Fruit fly (Drosophila melanogaster) whole organism, embryonic: Measurements from ENCODE around the gene MCU.

Experiments
- ATbp ChIP-seq: fragments of 200-800 bp; sonication (Bioruptor generic); optimal IDR thresholded peaks from 2 replicates; lab custom pipeline; 2017; ENCODE audit warnings: missing biosample characterization, mild to moderate bottlenecking, missing genetic modification characterization, missing genetic modification reagents
- Abd-B ChIP-seq: fragments of 200-800 bp; sonication (Bioruptor generic); optimal IDR thresholded peaks from 2 replicates; lab custom pipeline; 2018; ENCODE audit warnings: missing biosample characterization, mild to moderate bottlenecking, missing genetic modification characterization, moderate library complexity
- CG10543 ChIP-seq: fragments of 200-800 bp; sonication (Bioruptor generic); optimal IDR thresholded peaks from 3 replicates; lab custom pipeline; 2017; ENCODE audit warnings: missing biosample characterization, mild to moderate bottlenecking, missing genetic modification characterization, moderate library complexity
- CG10959 ChIP-seq: fragments of 200-800 bp; sonication (Bioruptor generic); IDR thresholded peaks from 2 replicates; pipeline ENCODE4 v1.3.6; 2022; ENCODE audit warnings: missing biosample characterization, missing genetic modification characterization
- CG11093 ChIP-seq: fragments of 200-800 bp; sonication (Bioruptor generic); IDR thresholded peaks from 3 replicates; pipeline ENCODE4 v1.3.6; 2022; ENCODE audit warnings: missing biosample characterization, missing genetic modification characterization
- CG1233 ChIP-seq: fragments of 200-800 bp; sonication (Bioruptor generic); optimal IDR thresholded peaks from 4 replicates; lab custom pipeline; 2018; ENCODE audit warnings: missing biosample characterization, mild to moderate bottlenecking, missing genetic modification characterization
- CG16863 ChIP-seq: fragments of 200-800 bp; sonication (Bioruptor generic); optimal IDR thresholded peaks from 3 replicates; lab custom pipeline; 2016; ENCODE audit warnings: missing biosample characterization, missing genetic modification characterization
- CG17186 ChIP-seq: fragments of 200-800 bp; sonication (Bioruptor generic); optimal IDR thresholded peaks from 3 replicates; lab custom pipeline; 2017; ENCODE audit warnings: missing biosample characterization, missing genetic modification reagents, missing genetic modification characterization
- CG17802 ChIP-seq: fragments of 200-800 bp; sonication (Bioruptor generic); optimal IDR thresholded peaks from 2 replicates; lab custom pipeline; 2018; ENCODE audit warnings: missing biosample characterization, mild to moderate bottlenecking, missing genetic modification characterization, moderate library complexity
- CG32532 ChIP-seq: fragments of 200-800 bp; sonication (Bioruptor generic); IDR thresholded peaks from 2 replicates; pipeline ENCODE4 v1.3.6; 2022; ENCODE audit warnings: missing biosample characterization, missing genetic modification characterization
- CG42726 ChIP-seq: fragments of 200-800 bp; sonication (Bioruptor generic); IDR thresholded peaks from 2 replicates; pipeline ENCODE4 v1.3.6; 2022; ENCODE audit warnings: missing biosample characterization, missing genetic modification characterization; ENCODE audit not compliant: partially characterized antibody
- CG4424 ChIP-seq: fragments of 200-800 bp; sonication (Bioruptor generic); optimal IDR thresholded peaks from 3 replicates; lab custom pipeline; 2016; ENCODE audit warnings: missing biosample characterization, missing genetic modification characterization
- CG6254 ChIP-seq: fragments of 200-800 bp; sonication (Bioruptor generic); optimal IDR thresholded peaks from 3 replicates; lab custom pipeline; 2017; ENCODE audit warnings: mild to moderate bottlenecking, missing biosample characterization, missing genetic modification reagents, missing genetic modification characterization
- CG6654 ChIP-seq: fragments of 200-800 bp; sonication (Bioruptor generic); optimal IDR thresholded peaks from 2 replicates; lab custom pipeline; 2017; ENCODE audit warnings: missing biosample characterization, mild to moderate bottlenecking, missing genetic modification characterization
- CG7556 ChIP-seq: fragments of 200-800 bp; sonication (Bioruptor generic); optimal IDR thresholded peaks from 2 replicates; lab custom pipeline; 2017; ENCODE audit warnings: missing biosample characterization, mild to moderate bottlenecking, missing genetic modification characterization
- CG7963 ChIP-seq: fragments of 200-800 bp; sonication (Bioruptor generic); IDR thresholded peaks from 3 replicates; pipeline ENCODE4 v1.3.6; 2022; ENCODE audit warnings: missing biosample characterization, missing genetic modification characterization; ENCODE audit not compliant: partially characterized antibody
- CG8089 ChIP-seq: fragments of 200-800 bp; sonication (Bioruptor generic); optimal IDR thresholded peaks from 3 replicates; lab custom pipeline; 2016; ENCODE audit warnings: missing biosample characterization, missing genetic modification characterization
- D19A ChIP-seq: fragments of 200-800 bp; optimal IDR thresholded peaks from 3 replicates; lab custom pipeline; 2019; ENCODE audit warnings: missing biosample characterization, mild to moderate bottlenecking, missing genetic modification characterization, moderate library complexity
- Eip74EF ChIP-seq, 2 experiments: fragments of 200-800 bp in 1 of 2; fragments of >200 bp in 1 of 2; sonication (Bioruptor generic) in 1 of 2; optimal IDR thresholded peaks; 2 replicates each; lab custom pipeline; 2017 to 2019; ENCODE audit warnings: missing biosample characterization in 2 of 2, missing genetic modification characterization in 2 of 2, mild to moderate bottlenecking in 1 of 2, moderate library complexity in 1 of 2
- Ets97D ChIP-seq: fragments of 200-800 bp; sonication (Bioruptor generic); optimal IDR thresholded peaks from 3 replicates; lab custom pipeline; 2016; ENCODE audit warnings: missing biosample characterization, missing genetic modification characterization
- Gug ChIP-seq: fragments of 200-800 bp; sonication (Bioruptor generic); IDR thresholded peaks from 4 replicates; pipeline ENCODE4 v1.3.6; 2022; ENCODE audit warnings: missing biosample characterization, missing genetic modification characterization
- H15 ChIP-seq: fragments of 200-800 bp; sonication (Bioruptor generic); IDR thresholded peaks from 3 replicates; pipeline ENCODE4 v1.3.6; 2022; ENCODE audit warnings: missing biosample characterization, missing genetic modification characterization
- Hand ChIP-seq: fragments of 200-800 bp; sonication (Bioruptor generic); optimal IDR thresholded peaks from 2 replicates; lab custom pipeline; 2017; ENCODE audit warnings: mild to moderate bottlenecking, missing biosample characterization, missing genetic modification reagents, missing genetic modification characterization
- Mrtf ChIP-seq: fragments of 200-800 bp; sonication (Bioruptor generic); IDR thresholded peaks from 3 replicates; pipeline ENCODE4 v1.3.6; 2022; ENCODE audit warnings: missing biosample characterization, missing genetic modification characterization
- Scr ChIP-seq: fragments of 200-800 bp; sonication (Bioruptor generic); IDR thresholded peaks from 2 replicates; pipeline ENCODE4 v1.3.6; 2022; ENCODE audit warnings: missing biosample characterization, missing genetic modification characterization; ENCODE audit not compliant: partially characterized antibody
- Sox102F ChIP-seq: fragments of 200-800 bp; sonication (Bioruptor generic); optimal IDR thresholded peaks from 2 replicates; lab custom pipeline; 2018; ENCODE audit warnings: missing biosample characterization, mild to moderate bottlenecking, missing genetic modification characterization, moderate library complexity
- TFAM ChIP-seq: fragments of 200-800 bp; sonication (Bioruptor generic); optimal IDR thresholded peaks from 2 replicates; lab custom pipeline; 2017; ENCODE audit warnings: missing biosample characterization, missing genetic modification characterization, inconsistent platforms
- Vsx1 ChIP-seq: fragments of 200-800 bp; sonication (Bioruptor generic); optimal IDR thresholded peaks from 2 replicates; lab custom pipeline; 2017; ENCODE audit warnings: missing biosample characterization, mild to moderate bottlenecking, missing genetic modification characterization, missing genetic modification reagents
- abd-A ChIP-seq: fragments of 200-800 bp; sonication (Bioruptor generic); optimal IDR thresholded peaks from 3 replicates; lab custom pipeline; 2019; ENCODE audit warnings: missing biosample characterization, mild to moderate bottlenecking, missing genetic modification characterization, moderate library complexity
- bsh ChIP-seq, 2 experiments: fragments of 200-800 bp; sonication (Bioruptor generic); optimal IDR thresholded peaks; 2 replicates each; lab custom pipeline; 2017 to 2018; ENCODE audit warnings: mild to moderate bottlenecking in 2 of 2, missing biosample characterization in 2 of 2, missing genetic modification characterization in 2 of 2, moderate library complexity in 1 of 2
- croc ChIP-seq: fragments of 200-800 bp; sonication (Bioruptor generic); conservative IDR thresholded peaks from 3 replicates; pipeline ENCODE4 v1.3.6; 2022; ENCODE audit warnings: missing biosample characterization, missing genetic modification characterization
- dysf ChIP-seq: fragments of 200-800 bp; sonication (Bioruptor generic); IDR thresholded peaks from 3 replicates; pipeline ENCODE4 v1.3.6; 2022; ENCODE audit warnings: missing biosample characterization, missing genetic modification characterization
- ewg ChIP-seq: fragments of 200-800 bp; sonication (Bioruptor generic); optimal IDR thresholded peaks from 3 replicates; lab custom pipeline; 2017; ENCODE audit warnings: mild to moderate bottlenecking, missing biosample characterization, missing genetic modification reagents, missing genetic modification characterization
- gem ChIP-seq: fragments of 200-800 bp; sonication (Bioruptor generic); optimal IDR thresholded peaks from 2 replicates; lab custom pipeline; 2019; ENCODE audit warnings: missing biosample characterization, mild to moderate bottlenecking, missing genetic modification characterization, moderate library complexity
- gsb ChIP-seq: fragments of 200-800 bp; sonication (Bioruptor generic); IDR thresholded peaks from 2 replicates; pipeline ENCODE4 v1.3.6; 2022; ENCODE audit warnings: missing biosample characterization, missing genetic modification characterization
- her ChIP-seq: fragments of 200-800 bp; sonication (Bioruptor generic); optimal IDR thresholded peaks from 2 replicates; lab custom pipeline; 2016; ENCODE audit warnings: missing biosample characterization, missing genetic modification characterization
- hkb ChIP-seq, 2 experiments: fragments of 200-800 bp in 1 of 2; fragments of >200 bp in 1 of 2; sonication (Bioruptor generic) in 1 of 2; IDR thresholded peaks in 1 of 2; optimal IDR thresholded peaks in 1 of 2; 2 replicates each; pipeline versions ENCODE4 v1.3.6 to Lab custom; 2017 to 2022; ENCODE audit warnings: missing biosample characterization in 1 of 2, missing genetic modification characterization in 1 of 2
- nerfin-2 ChIP-seq: fragments of 200-800 bp; sonication (Bioruptor generic); IDR thresholded peaks from 2 replicates; pipeline ENCODE4 v1.3.6; 2022; ENCODE audit warnings: missing biosample characterization, missing genetic modification characterization; ENCODE audit not compliant: partially characterized antibody
- phol ChIP-seq: fragments of 200-800 bp; sonication (Bioruptor generic); optimal IDR thresholded peaks from 3 replicates; lab custom pipeline; 2018; ENCODE audit warnings: missing biosample characterization, mild to moderate bottlenecking, missing genetic modification characterization, moderate library complexity
- run ChIP-seq: fragments of 200-800 bp; sonication (Bioruptor generic); optimal IDR thresholded peaks from 3 replicates; lab custom pipeline; 2018; ENCODE audit warnings: missing biosample characterization, mild to moderate bottlenecking, missing genetic modification characterization
- seq ChIP-seq: fragments of 200-800 bp; sonication (Bioruptor generic); IDR thresholded peaks from 2 replicates; pipeline ENCODE4 v1.3.6; 2022; ENCODE audit warnings: missing biosample characterization, missing genetic modification characterization
- sima ChIP-seq: fragments of 200-800 bp; sonication (Bioruptor generic); optimal IDR thresholded peaks from 2 replicates; lab custom pipeline; 2016; ENCODE audit warnings: missing biosample characterization, missing genetic modification characterization
- slou ChIP-seq: fragments of 200-800 bp; sonication (Bioruptor generic); optimal IDR thresholded peaks from 3 replicates; lab custom pipeline; 2016; ENCODE audit warnings: missing biosample characterization, missing genetic modification characterization
- sqz ChIP-seq: fragments of 200-800 bp; sonication (Bioruptor generic); optimal IDR thresholded peaks from 3 replicates; lab custom pipeline; 2018; ENCODE audit warnings: missing biosample characterization, mild to moderate bottlenecking, missing genetic modification characterization
- tll ChIP-seq, 2 experiments: fragments of 200-800 bp in 1 of 2; fragments of >200 bp in 1 of 2; sonication (Bioruptor generic) in 1 of 2; optimal IDR thresholded peaks; 2 replicates each; lab custom pipeline; 2017 to 2019; ENCODE audit warnings: missing biosample characterization in 2 of 2, missing genetic modification characterization in 2 of 2, mild to moderate bottlenecking in 1 of 2, moderate library complexity in 1 of 2
- tup ChIP-seq: fragments of 200-800 bp; sonication (Bioruptor generic); optimal IDR thresholded peaks from 2 replicates; lab custom pipeline; 2016; ENCODE audit warnings: missing biosample characterization, mild to moderate bottlenecking, missing genetic modification characterization, moderate library complexity
- zfh1 ChIP-seq: fragments of 200-800 bp; sonication (Bioruptor generic); IDR thresholded peaks from 3 replicates; pipeline ENCODE4 v1.3.6; 2022; ENCODE audit warnings: missing biosample characterization, missing genetic modification characterization

MCU gene

dm6 chr3L:6550178-6550977, at the start of gene MCU (continued):
- TF ChIP-seq Mrtf (GFP tag; lab: Robert Waterston, UW) (no peak), Vsx1 (GFP tag; lab: Kevin White, UChicago) (no peak), D19A (peak; percentile 6), CG4424 (GFP tag; lab: Kevin White, UChicago) (no peak), CG7963 (GFP tag; lab: Robert Waterston, UW) (peak; percentile 87), Sox102F (GFP tag; lab: Kevin White, UChicago) (no peak), CG6654 (GFP tag; lab: Kevin White, UChicago) (no peak), CG11093 (GFP tag; lab: Robert Waterston, UW) (no peak), Ets97D (GFP tag; lab: Kevin White, UChicago) (peak; percentile 61), CG32532 (GFP tag; lab: Robert Waterston, UW) (peak; percentile 47), dysf (GFP tag; lab: Robert Waterston, UW) (no peak), Scr (GFP tag; lab: Robert Waterston, UW) (peak; percentile 95), CG8089 (GFP tag; lab: Kevin White, UChicago) (no peak), slou (GFP tag; lab: Kevin White, UChicago) (no peak), nerfin-2 (GFP tag; lab: Robert Waterston, UW) (peak; percentile 91), CG17802 (no peak), hkb (optimal IDR thresholded peaks at IDR 0.05; lab: Kevin White, UChicago) (peak; percentile 50), hkb (GFP tag; IDR thresholded peaks at IDR 0.05; lab: Robert Waterston, UW) (no peak), Abd-B (peak; percentile 52), CG17186 (GFP tag; lab: Kevin White, UChicago) (peak; percentile 91), CG10543 (no peak), sqz (GFP tag; lab: Kevin White, UChicago) (no peak), tup (no peak), ewg (GFP tag; lab: Kevin White, UChicago) (peak; percentile 13), CG42726 (GFP tag; lab: Robert Waterston, UW) (peak; percentile 95), sima (no peak), ATbp (no peak), CG1233 (GFP tag; lab: Kevin White, UChicago) (no peak), CG7556 (no peak), phol (tag; lab: Kevin White, UChicago) (peak; percentile 66), abd-A (no peak), CG6254 (GFP tag; lab: Kevin White, UChicago) (no peak), her (no peak), croc (GFP tag; lab: Robert Waterston, UW) (no peak), gsb (GFP tag; lab: Robert Waterston, UW) (no peak), H15 (GFP tag; lab: Robert Waterston, UW) (no peak), CG10959 (GFP tag; lab: Robert Waterston, UW) (no peak), zfh1 (GFP tag; lab: Robert Waterston, UW) (no peak), Gug (GFP tag; lab: Robert Waterston, UW) (no peak; the same call in 3 of the 4 replicates), run (tag; lab: Kevin White, UChicago) (no peak), Eip74EF (GFP tag; optimal IDR thresholded peaks at IDR 0.05; lab: Kevin White, UChicago) (no peak), TFAM (GFP tag; lab: Kevin White, UChicago) (no peak), Hand (GFP tag; lab: Kevin White, UChicago) (no peak), CG16863 (GFP tag; lab: Kevin White, UChicago) (no peak), gem (tag; lab: Kevin White, UChicago) (peak; percentile 9), bsh (GFP tag; optimal IDR thresholded peaks at IDR 0.05; lab: Kevin White, UChicago) (no peak), tll (GFP tag; optimal IDR thresholded peaks at IDR 0.05; lab: Kevin White, UChicago) (no peak), seq (GFP tag; lab: Robert Waterston, UW) (no peak)
